Worm (Caenorhabditis elegans): Measurements from ENCODE around the gene cld-9.
A peak's percentile ranks its signal among the peaks of the same experiment; 100 is the strongest.

The cld-9 gene

ce11 chrV:13751811-13752210 lies at the start of gene cld-9:
TSS of gene cld-9 (minus strand) at chrV:13751891.
- peak; percentile 7 for TF ChIP-seq hlh-11 (tag; optimal IDR thresholded peaks at IDR 0.05)
- TF ChIP-seq cey-2 (tag; optimal IDR thresholded peaks at IDR 0.05; ENCODE audit: borderline replicate concordance, insufficient read depth), result no peak
- TF ChIP-seq daf-12 (tag; optimal IDR thresholded peaks at IDR 0.05), result no peak
- TF ChIP-seq nhr-102 (tag; optimal IDR thresholded peaks at IDR 0.05), result no peak
- no peak for TF ChIP-seq lin-39 (tag; optimal IDR thresholded peaks at IDR 0.05)
- 0 out of 2 replicates have a peak, but pooled peaks have one; percentile 30 for TF ChIP-seq php-3 (GFP tag; IDR thresholded peaks at IDR 0.05)
- no peak for TF ChIP-seq mxl-2 (GFP tag; conservative IDR thresholded peaks at IDR 0.05)
- TF ChIP-seq dmd-6 (GFP tag; IDR thresholded peaks at IDR 0.05), result peak; percentile 65
- peak; percentile 28 for TF ChIP-seq nhr-77 (tag; optimal IDR thresholded peaks at IDR 0.05)
- TF ChIP-seq dmd-8 (GFP tag; IDR thresholded peaks at IDR 0.05), result no peak
- no peak for TF ChIP-seq zip-11 (GFP tag; IDR thresholded peaks at IDR 0.05)
- TF ChIP-seq daf-16 (GFP tag; optimal IDR thresholded peaks at IDR 0.05), result no peak
- TF ChIP-seq daf-16 (tag; optimal IDR thresholded peaks at IDR 0.05), result peak; percentile 63
- no peak for TF ChIP-seq zag-1 (tag; optimal IDR thresholded peaks at IDR 0.05)
- peak; percentile 51 for TF ChIP-seq pqm-1 (tag; optimal IDR thresholded peaks at IDR 0.05)
- TF ChIP-seq ZK337.2 (GFP tag; IDR thresholded peaks at IDR 0.05), result no peak
- peak; percentile 0 for TF ChIP-seq nhr-28 (tag; optimal IDR thresholded peaks at IDR 0.05)
- TF ChIP-seq ceh-20 (GFP tag; IDR thresholded peaks at IDR 0.05), result no peak

ce11 chrV:13799190-13799589 lies 47.5 kb upstream of the cld-9 start:
- peak in 1 of 2 experiments; percentile 92 for TF ChIP-seq unc-62 (GFP tag; optimal IDR thresholded peaks at IDR 0.05 in 1 of 2)
- no peak for TF ChIP-seq unc-62 (tag; optimal IDR thresholded peaks at IDR 0.05)
- no peak for TF ChIP-seq set-16 (GFP tag; IDR thresholded peaks at IDR 0.05)

ce11 chrV:13796246-13796776 lies 44.6 kb upstream of the cld-9 start, which contains the start of gene twk-32:
TSS of gene twk-32 (plus strand) at chrV:13796641.
- TF ChIP-seq attf-4 (tag; optimal IDR thresholded peaks at IDR 0.05) (no peak), skn-1 (tag; optimal IDR thresholded peaks at IDR 0.05) (no peak), fkh-10 (GFP tag; optimal IDR thresholded peaks at IDR 0.05) (no peak), zfp-2 (tag; optimal IDR thresholded peaks at IDR 0.05) (no peak), zfp-3 (GFP tag; conservative IDR thresholded peaks at IDR 0.05) (no peak), hmg-1.1 (GFP tag; IDR thresholded peaks at IDR 0.05) (0 out of 2 replicates have a peak, but pooled peaks have one; percentile 23), vab-7 (GFP tag; IDR thresholded peaks at IDR 0.05) (no peak), hlh-30 (tag; optimal IDR thresholded peaks at IDR 0.05; ENCODE audit: insufficient read depth) (peak; percentile 70), lin-29 (GFP tag; IDR thresholded peaks at IDR 0.05) (no peak), dmd-8 (GFP tag; IDR thresholded peaks at IDR 0.05) (no peak), nhr-111 (GFP tag; optimal IDR thresholded peaks at IDR 0.05) (no peak), lin-38 (GFP tag; IDR thresholded peaks at IDR 0.05) (no peak; the same call in 1 of the 2 replicates), arid-1 (GFP tag; conservative IDR thresholded peaks at IDR 0.05) (no peak), daf-12 (tag; optimal IDR thresholded peaks at IDR 0.05) (no peak), F10B5.3 (tag; optimal IDR thresholded peaks at IDR 0.05) (no peak), mdl-1 (tag; optimal IDR thresholded peaks at IDR 0.05) (no peak), aha-1 (tag) (peak; percentile 73), zag-1 (tag; optimal IDR thresholded peaks at IDR 0.05) (no peak), set-16 (GFP tag; IDR thresholded peaks at IDR 0.05) (0 out of 2 replicates have a peak, but pooled peaks have one; percentile 5), Y105C5A.15 (GFP tag; IDR thresholded peaks at IDR 0.05) (0 out of 2 replicates have a peak, but pooled peaks have one; percentile 40), F49E8.2 (tag; optimal IDR thresholded peaks at IDR 0.05; ENCODE audit: borderline replicate concordance) (no peak), lin-15B (tag; optimal IDR thresholded peaks at IDR 0.05) (no peak), nhr-42 (GFP tag; IDR thresholded peaks at IDR 0.05) (no peak), ztf-7 (tag; optimal IDR thresholded peaks at IDR 0.05) (no peak), hlh-11 (tag; optimal IDR thresholded peaks at IDR 0.05) (peak; percentile 35), mep-1 (tag; optimal IDR thresholded peaks at IDR 0.05) (peak; percentile 19), dmd-9 (GFP tag; IDR thresholded peaks at IDR 0.05) (0 out of 2 replicates have a peak, but pooled peaks have one; percentile 18), mdt-29 (GFP tag; IDR thresholded peaks at IDR 0.05) (no peak), tag-97 (GFP tag; IDR thresholded peaks at IDR 0.05) (no peak), dpl-1 (GFP tag; optimal IDR thresholded peaks at IDR 0.05) (no peak), D1046.2 (GFP tag; IDR thresholded peaks at IDR 0.05) (no peak), nhr-41 (GFP tag; IDR thresholded peaks at IDR 0.05) (no peak), ces-1 (GFP tag; optimal IDR thresholded peaks at IDR 0.05) (no peak)

All from whole organism, L4 larva.